Worm (Caenorhabditis elegans) whole organism, early embryonic: ENCODE data around the gene ubc-24.

Source experiments
- F13C5.2 ChIP-seq: sonication (generic microtip); optimal IDR thresholded peaks from 2 replicates; lab custom pipeline; 2017; ENCODE audit warnings: mild to moderate bottlenecking, missing genetic modification characterization, inconsistent platforms, missing compliant biosample characterization
- ama-1 ChIP-seq: fragments of 150-350 bp; optimal IDR thresholded peaks from 2 replicates; lab custom pipeline; 2014
- ceh-13 ChIP-seq: fragments of 200-800 bp; sonication (Bioruptor generic); optimal IDR thresholded peaks from 2 replicates; lab custom pipeline; 2018; ENCODE audit warnings: mild to moderate bottlenecking, missing genetic modification characterization, missing compliant biosample characterization
- ets-7 ChIP-seq: sonication (generic microtip); optimal IDR thresholded peaks from 2 replicates; lab custom pipeline; 2016; ENCODE audit warnings: missing genotype, missing genetic modification characterization, missing compliant biosample characterization
- hmbx-1 ChIP-seq: sonication (generic microtip); optimal IDR thresholded peaks from 2 replicates; lab custom pipeline; 2016; ENCODE audit warnings: mild to moderate bottlenecking, missing genetic modification characterization, missing compliant biosample characterization
- hnd-1 ChIP-seq: sonication (generic microtip); optimal IDR thresholded peaks from 2 replicates; lab custom pipeline; 2016; ENCODE audit warnings: missing genetic modification characterization, missing compliant biosample characterization
- sea-1 ChIP-seq: fragments of 200-800 bp; sonication (Bioruptor generic); conservative IDR thresholded peaks from 2 replicates; pipeline ENCODE4 v1.3.6; 2022; ENCODE audit warnings: missing genetic modification characterization, missing compliant biosample characterization

ce11 chrII:8411002-8411401, 5.6 kb downstream of the ubc-24 start:
- TF ChIP-seq sea-1 (no peak), ama-1 (lab: Kevin White, UChicago) (no peak), hnd-1 (no peak), F13C5.2 (no peak), ceh-13 (no peak), ets-7 (tag; lab: Kevin White, UChicago) (no peak), hmbx-1 (tag; lab: Kevin White, UChicago) (no peak)
